Worm (Caenorhabditis elegans) whole organism, early embryonic: Measurements from ENCODE around the gene dct-8.
"Not testable (repeated sequence)": the region's sequence is repeated elsewhere in the genome, so short reads cannot be mapped to it uniquely, and the experiment has no call there.

ENCODE experiments used
- B0310.2 ChIP-seq: sonication (generic microtip); optimal IDR thresholded peaks from 2 replicates; lab custom pipeline; 2016; ENCODE audit warnings: mild to moderate bottlenecking, missing genetic modification characterization, missing compliant biosample characterization
- F13C5.2 ChIP-seq: sonication (generic microtip); optimal IDR thresholded peaks from 2 replicates; lab custom pipeline; 2017; ENCODE audit warnings: mild to moderate bottlenecking, missing genetic modification characterization, inconsistent platforms, missing compliant biosample characterization
- aly-1 ChIP-seq: sonication (generic microtip); optimal IDR thresholded peaks from 2 replicates; lab custom pipeline; 2016; ENCODE audit warnings: missing genetic modification characterization, missing compliant biosample characterization
- ama-1 ChIP-seq: fragments of 150-350 bp; optimal IDR thresholded peaks from 2 replicates; lab custom pipeline; 2014
- ceh-13 ChIP-seq: fragments of 200-800 bp; sonication (Bioruptor generic); optimal IDR thresholded peaks from 2 replicates; lab custom pipeline; 2018; ENCODE audit warnings: mild to moderate bottlenecking, missing genetic modification characterization, missing compliant biosample characterization
- ceh-36 ChIP-seq: sonication (generic microtip); optimal IDR thresholded peaks from 2 replicates; lab custom pipeline; 2016; ENCODE audit warnings: missing genetic modification characterization, inconsistent platforms, missing compliant biosample characterization
- ets-7 ChIP-seq: sonication (generic microtip); optimal IDR thresholded peaks from 2 replicates; lab custom pipeline; 2016; ENCODE audit warnings: missing genotype, missing genetic modification characterization, missing compliant biosample characterization
- flt-1 ChIP-seq: fragments of 200-800 bp; sonication (Bioruptor generic); IDR thresholded peaks from 2 replicates; pipeline ENCODE4 v1.3.6; 2022; ENCODE audit warnings: missing genetic modification characterization, missing compliant biosample characterization
- hmbx-1 ChIP-seq: sonication (generic microtip); optimal IDR thresholded peaks from 2 replicates; lab custom pipeline; 2016; ENCODE audit warnings: mild to moderate bottlenecking, missing genetic modification characterization, missing compliant biosample characterization
- hmg-4 ChIP-seq: fragments of 200-800 bp; sonication (Bioruptor generic); optimal IDR thresholded peaks from 2 replicates; lab custom pipeline; 2018; ENCODE audit warnings: mild to moderate bottlenecking, missing genetic modification characterization, missing compliant biosample characterization
- hnd-1 ChIP-seq: sonication (generic microtip); optimal IDR thresholded peaks from 2 replicates; lab custom pipeline; 2016; ENCODE audit warnings: missing genetic modification characterization, missing compliant biosample characterization
- pes-1 ChIP-seq: fragments of 200-800 bp; sonication (Bioruptor generic); IDR thresholded peaks from 2 replicates; pipeline ENCODE4 v1.3.6; 2022; ENCODE audit warnings: missing genetic modification reagents, missing genetic modification characterization, missing compliant biosample characterization
- scrt-1 ChIP-seq: fragments of 200-800 bp; sonication (Bioruptor generic); IDR thresholded peaks from 2 replicates; pipeline ENCODE4 v1.3.6; 2022; ENCODE audit warnings: missing genetic modification characterization, missing compliant biosample characterization
- sea-1 ChIP-seq: fragments of 200-800 bp; sonication (Bioruptor generic); conservative IDR thresholded peaks from 2 replicates; pipeline ENCODE4 v1.3.6; 2022; ENCODE audit warnings: missing genetic modification characterization, missing compliant biosample characterization
- tbx-11 ChIP-seq: fragments of 200-800 bp; sonication (Bioruptor generic); IDR thresholded peaks from 2 replicates; pipeline ENCODE4 v1.3.6; 2022; ENCODE audit warnings: missing genetic modification characterization, missing compliant biosample characterization
- tbx-37 ChIP-seq: fragments of 200-800 bp; sonication (Bioruptor generic); conservative IDR thresholded peaks from 2 replicates; pipeline ENCODE4 v1.3.6; 2022; ENCODE audit warnings: missing genetic modification reagents, missing genetic modification characterization, missing compliant biosample characterization
- tra-4 ChIP-seq: sonication (generic microtip); optimal IDR thresholded peaks from 2 replicates; lab custom pipeline; 2017; ENCODE audit warnings: missing genetic modification characterization, missing compliant biosample characterization

The dct-8 gene

DNA sequence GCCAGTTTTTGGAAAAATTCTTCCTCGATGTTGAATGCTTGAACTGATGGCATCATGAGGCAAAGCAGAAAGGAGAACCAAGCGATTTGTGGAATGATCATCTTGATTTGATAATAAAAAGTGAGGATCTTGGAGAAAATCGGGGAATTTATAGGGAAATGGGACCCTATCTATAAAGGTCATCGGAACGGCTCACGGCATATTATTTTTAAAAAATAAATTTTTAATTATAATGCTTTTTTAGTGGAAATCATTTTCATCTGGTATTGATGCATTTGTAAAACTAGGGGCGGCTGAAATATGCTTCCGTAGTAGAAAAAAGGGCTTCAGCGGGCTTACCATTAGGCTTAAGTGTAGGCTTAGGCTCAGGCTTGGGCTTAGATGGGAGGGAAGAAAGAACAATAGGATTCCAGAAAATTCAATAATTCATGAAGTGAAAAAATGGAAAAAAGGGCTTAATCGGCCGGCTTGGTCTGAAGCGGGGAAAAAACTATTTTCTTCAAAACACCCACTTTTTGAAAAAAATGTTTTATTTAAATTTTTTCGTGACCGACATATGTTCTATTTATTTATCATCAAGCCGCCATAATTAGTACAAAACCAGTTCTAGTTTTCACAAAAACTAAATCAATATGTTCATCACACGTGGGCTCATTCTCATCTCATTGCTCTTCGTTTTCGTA is 12.8 kb downstream of the dct-8 start, which contains the start of the genes F56D6.22 and F56D6.12:
Gene F56D6.22 (minus strand): TSS at position 101 of the 683 bp plus-strand sequence.
Gene F56D6.12 (plus strand): TSS at position 633 of the 683 bp plus-strand sequence.
- TF ChIP-seq hmg-4 (GFP tag; lab: Kevin White, UChicago) (no peak), ceh-13 (GFP tag; lab: Kevin White, UChicago) (no peak), sea-1 (GFP tag; lab: Robert Waterston, UW) (no peak), ama-1 (lab: Kevin White, UChicago) (no peak), scrt-1 (no peak), aly-1 (tag; lab: Kevin White, UChicago) (no peak), flt-1 (no peak), tbx-11 (GFP tag; lab: Robert Waterston, UW) (no peak), hnd-1 (tag; lab: Kevin White, UChicago) (no peak), pes-1 (GFP tag; lab: Robert Waterston, UW) (no peak)

DNA sequence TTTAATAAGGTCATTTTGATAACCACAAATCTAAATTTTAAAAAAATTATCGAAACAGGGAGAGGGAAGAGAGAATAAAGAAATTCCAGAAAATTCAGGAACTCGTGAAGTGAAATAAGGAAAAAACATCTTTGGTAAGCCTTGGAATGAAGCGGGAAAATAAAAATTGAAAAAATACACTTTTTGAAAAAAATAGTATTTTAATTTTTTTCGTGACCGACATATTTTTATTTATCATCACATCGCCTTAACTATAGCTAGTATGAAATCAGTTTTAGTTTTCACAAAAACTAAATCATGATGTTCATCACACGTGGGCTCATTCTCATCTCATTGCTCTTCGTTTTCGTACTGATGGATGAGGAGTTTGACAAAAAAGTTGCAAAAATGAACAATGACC is 14.2 kb downstream of the dct-8 start, which contains the start of gene F56D6.13:
Gene F56D6.13 (plus strand): TSS at position 301 of the 400 bp plus-strand sequence.
- TF ChIP-seq ceh-36 (tag; lab: Kevin White, UChicago) (no peak), ceh-13 (GFP tag; lab: Kevin White, UChicago) (no peak), tbx-37 (no peak), F13C5.2 (tag; lab: Kevin White, UChicago) (no peak), hnd-1 (tag; lab: Kevin White, UChicago) (no peak), hmg-4 (GFP tag; lab: Kevin White, UChicago) (no peak), B0310.2 (tag; lab: Kevin White, UChicago) (no peak), sea-1 (GFP tag; lab: Robert Waterston, UW) (no peak), tbx-11 (GFP tag; lab: Robert Waterston, UW) (no peak), flt-1 (no peak)

ce11 chrIV:3911848-3912247 is 17.0 kb downstream of the dct-8 start, which contains the start of gene F56D6.18:
F56D6.18 (minus strand) TSS chrIV:3911948.
- TF ChIP-seq hnd-1 (tag; lab: Kevin White, UChicago); pes-1 (GFP tag; lab: Robert Waterston, UW); tra-4 (tag; lab: Kevin White, UChicago): not testable (repeated sequence)

DNA sequence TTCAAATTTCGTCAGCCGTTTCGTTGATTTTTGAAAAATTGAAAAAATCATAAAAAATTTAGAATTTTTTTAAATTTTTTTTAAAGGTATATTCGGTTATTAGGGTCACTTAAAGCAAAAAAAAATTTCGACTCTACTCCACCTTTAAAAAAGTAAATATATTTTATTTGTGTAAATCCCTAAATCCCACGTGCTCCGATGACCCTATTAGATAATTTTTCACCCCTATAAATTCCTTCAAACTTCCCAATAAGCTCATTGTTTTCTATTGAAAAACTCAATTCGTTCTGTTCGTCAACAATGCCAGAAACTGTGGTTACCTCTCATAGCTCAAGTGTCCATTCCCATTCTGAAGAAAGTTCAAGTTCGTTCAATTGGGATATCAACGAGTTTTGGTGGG is 17.7 kb downstream of the dct-8 start, which contains the start of gene F56D6.20:
Gene F56D6.20 (plus strand): TSS at position 301 of the 400 bp plus-strand sequence.
- no peak for TF ChIP-seq B0310.2 (tag; lab: Kevin White, UChicago)
- no peak for TF ChIP-seq tbx-37

DNA sequence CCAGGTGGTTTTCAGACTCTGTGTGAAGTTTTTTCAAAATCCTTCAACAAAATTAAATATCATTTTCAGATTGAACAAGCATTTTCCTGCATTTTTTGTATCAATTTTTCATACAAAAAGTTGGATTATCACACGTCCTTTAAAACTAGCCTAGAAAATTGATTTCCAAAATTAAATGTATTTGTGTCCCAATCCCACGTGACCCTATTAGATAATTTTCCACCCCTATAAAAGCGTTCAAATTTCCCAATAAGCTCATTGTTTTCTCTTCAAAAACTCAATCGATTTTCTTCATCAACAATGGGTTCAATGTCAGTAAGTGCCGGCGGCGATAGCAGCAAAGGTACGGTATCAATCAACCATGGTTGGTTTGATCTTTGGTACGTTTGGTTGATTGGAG is 19.6 kb downstream of the dct-8 start, which contains the start of gene F56D6.19:
Gene F56D6.19 (plus strand): TSS at position 301 of the 400 bp plus-strand sequence.
- TF ChIP-seq F13C5.2 (tag; lab: Kevin White, UChicago) = no peak
- no peak for TF ChIP-seq hmg-4 (GFP tag; lab: Kevin White, UChicago)
- TF ChIP-seq pes-1 (GFP tag; lab: Robert Waterston, UW) = no peak
- no peak for TF ChIP-seq tbx-11 (GFP tag; lab: Robert Waterston, UW)

ce11 chrIV:3915296-3915695 is 20.4 kb downstream of the dct-8 start, which contains the start of gene srz-20:
srz-20 (plus strand) TSS chrIV:3915596.
- no peak for TF ChIP-seq ama-1 (lab: Kevin White, UChicago)

ce11 chrIV:3917405-3917804 is 22.5 kb downstream of the dct-8 start, which contains the start of gene F56D6.14:
F56D6.14 (plus strand) TSS chrIV:3917705.
- TF ChIP-seq sea-1 (GFP tag; lab: Robert Waterston, UW) = no peak
- no peak for TF ChIP-seq hnd-1 (tag; lab: Kevin White, UChicago)
- no peak for TF ChIP-seq tbx-11 (GFP tag; lab: Robert Waterston, UW)
- no peak for TF ChIP-seq hmg-4 (GFP tag; lab: Kevin White, UChicago)
- no peak for TF ChIP-seq ama-1 (lab: Kevin White, UChicago)
- TF ChIP-seq B0310.2 (tag; lab: Kevin White, UChicago) = no peak
- no peak for TF ChIP-seq ets-7 (tag; lab: Kevin White, UChicago)
- TF ChIP-seq ceh-13 (GFP tag; lab: Kevin White, UChicago) = no peak
- TF ChIP-seq aly-1 (tag; lab: Kevin White, UChicago) = no peak
- TF ChIP-seq pes-1 (GFP tag; lab: Robert Waterston, UW) = no peak

DNA sequence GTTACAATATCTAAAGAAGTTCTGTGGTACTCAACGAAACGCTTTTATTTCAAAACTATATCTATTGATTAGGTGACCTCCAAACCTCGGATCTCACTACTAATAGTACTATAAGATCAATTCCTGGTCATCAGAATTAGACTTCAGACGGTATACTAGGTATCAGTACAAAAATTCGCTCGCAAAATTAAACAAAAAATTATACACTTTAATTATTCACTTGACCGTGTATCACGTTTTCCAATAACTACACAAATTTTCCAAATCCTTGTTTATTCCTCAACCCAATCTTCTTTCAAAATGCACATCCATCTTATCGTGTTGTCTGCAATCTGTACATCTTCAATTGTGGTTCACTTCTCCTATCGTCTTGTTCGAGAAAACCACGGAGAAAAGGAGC is 23.3 kb downstream of the dct-8 start, which contains the start of gene F56D6.23:
Gene F56D6.23 (plus strand): TSS at position 301 of the 400 bp plus-strand sequence.
- no peak for TF ChIP-seq hnd-1 (tag; lab: Kevin White, UChicago)
- TF ChIP-seq hmbx-1 (tag; lab: Kevin White, UChicago) = no peak
- no peak for TF ChIP-seq ceh-36 (tag; lab: Kevin White, UChicago)
- TF ChIP-seq sea-1 (GFP tag; lab: Robert Waterston, UW) = no peak
- TF ChIP-seq ceh-13 (GFP tag; lab: Kevin White, UChicago) = no peak
- TF ChIP-seq tra-4 (tag; lab: Kevin White, UChicago) = no peak
- TF ChIP-seq tbx-37 = no peak
- no peak for TF ChIP-seq F13C5.2 (tag; lab: Kevin White, UChicago)
- no peak for TF ChIP-seq ets-7 (tag; lab: Kevin White, UChicago)
